Fruit fly (Drosophila melanogaster) S2 (cell line): Measurements from ENCODE around the gene tim.

ENCODE experiments used
- CG8478 ChIP-seq: fragments of >200 bp; optimal IDR thresholded peaks from 2 replicates; lab custom pipeline; 2018
- CTCF ChIP-seq, 2 experiments: fragments of >200 bp; optimal IDR thresholded peaks; 2 replicates each; lab custom pipeline; 2018

- TF ChIP-seq CG8478 (lab: Kevin White, UChicago): no peak
- TF ChIP-seq CTCF (optimal IDR thresholded peaks at IDR 0.05; lab: Kevin White, UChicago): no peak
Observed at dm6 chr2L:3445655-3446054, 62.3 kb downstream of the tim start, which contains the start of gene CG2772.
